Worm (Caenorhabditis elegans): ENCODE data around the gene Y17G7B.23.

Y17G7B.23 gene

ce11 chrII:11966602-11967001 lies 32.4 kb upstream of the Y17G7B.23 start, which contains the start of gene rab-7 (continued):
- TF ChIP-seq daf-16 (GFP tag; optimal IDR thresholded peaks at IDR 0.05) = no peak
- TF ChIP-seq daf-16 (tag; optimal IDR thresholded peaks at IDR 0.05) = peak; percentile 41
- TF ChIP-seq Y5F2A.4 (GFP tag; optimal IDR thresholded peaks at IDR 0.05) = no peak
- TF ChIP-seq rbr-2 (tag; optimal IDR thresholded peaks at IDR 0.05) = no peak
- TF ChIP-seq nhr-77 (tag; optimal IDR thresholded peaks at IDR 0.05) = peak; percentile 8
- TF ChIP-seq ama-1 (optimal IDR thresholded peaks at IDR 0.05) = peak; percentile 86

DNA sequence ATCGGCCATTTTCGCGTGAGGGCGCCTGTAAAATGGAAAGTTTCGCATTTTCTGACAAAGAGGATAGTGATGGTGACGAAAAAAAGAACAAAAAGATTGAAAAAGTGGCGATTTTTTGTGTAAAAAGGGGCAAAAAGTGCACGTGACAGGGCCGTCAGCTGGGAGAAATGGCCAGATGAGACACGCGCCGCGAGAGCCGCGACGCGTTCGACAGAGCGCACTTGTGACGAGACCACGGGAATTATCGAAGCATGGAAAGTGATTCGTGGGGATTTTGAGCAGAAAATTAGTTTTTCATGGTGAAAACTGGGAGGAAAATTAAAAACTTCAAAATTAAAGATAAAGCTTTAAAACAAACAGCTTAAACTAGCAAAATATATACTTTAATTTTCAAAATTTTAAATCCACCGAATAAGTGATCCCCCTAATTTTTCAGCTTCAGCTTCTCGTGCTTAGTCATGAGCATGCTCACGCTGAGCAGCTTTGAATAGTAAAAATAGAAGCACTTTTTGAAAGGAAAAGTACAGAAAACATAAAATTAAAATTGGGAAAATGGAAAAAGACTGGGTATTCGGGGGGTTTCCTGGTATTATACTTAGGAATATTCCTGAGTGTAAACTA lies 31.4 kb upstream of the Y17G7B.23 start, which contains the start of gene W03C9.5:
TSS of gene W03C9.5 (minus strand) at position 38 of the 621 bp plus-strand sequence.
- TF ChIP-seq nhr-11 (tag; optimal IDR thresholded peaks at IDR 0.05) = peak; percentile 96
- peak; percentile 7 to 70 for TF ChIP-seq ZK546.5 (tag; optimal IDR thresholded peaks at IDR 0.05)
- peak; percentile 91 for TF ChIP-seq rbr-2 (tag; optimal IDR thresholded peaks at IDR 0.05)
- peak in 1 of 2 experiments; percentile 14 for TF ChIP-seq daf-16 (GFP tag; optimal IDR thresholded peaks at IDR 0.05)
- peak; percentile 52 for TF ChIP-seq daf-16 (tag; optimal IDR thresholded peaks at IDR 0.05)
- no peak for TF ChIP-seq ztf-11 (tag; optimal IDR thresholded peaks at IDR 0.05)
- TF ChIP-seq nhr-102 (tag; optimal IDR thresholded peaks at IDR 0.05) = peak; percentile 65
- peak; percentile 85; the same call in 1 of the 2 replicates for TF ChIP-seq nhr-42 (GFP tag; IDR thresholded peaks at IDR 0.05)
- TF ChIP-seq nhr-111 (GFP tag; optimal IDR thresholded peaks at IDR 0.05) = no peak
- TF ChIP-seq lin-29 (GFP tag; IDR thresholded peaks at IDR 0.05) = peak; percentile 73; the same call in 1 of the 2 replicates
- peak; percentile 82 for TF ChIP-seq zfp-3 (GFP tag; conservative IDR thresholded peaks at IDR 0.05)
- peak; percentile 84 for TF ChIP-seq ceh-44 (GFP tag; IDR thresholded peaks at IDR 0.05)
- peak; percentile 64 for TF ChIP-seq nhr-10 (tag; optimal IDR thresholded peaks at IDR 0.05)
- no peak for TF ChIP-seq ceh-32 (tag; optimal IDR thresholded peaks at IDR 0.05; ENCODE audit: poor library complexity)
- peak; percentile 100 for TF ChIP-seq hlh-11 (tag; optimal IDR thresholded peaks at IDR 0.05)
- peak; percentile 81 for TF ChIP-seq fkh-10 (GFP tag; optimal IDR thresholded peaks at IDR 0.05)
- peak; percentile 64; the same call in 1 of the 2 replicates for TF ChIP-seq ZK337.2 (GFP tag; IDR thresholded peaks at IDR 0.05)
- TF ChIP-seq fos-1 (tag; optimal IDR thresholded peaks at IDR 0.05) = no peak
- TF ChIP-seq egl-43 (GFP tag; IDR thresholded peaks at IDR 0.05) = peak; percentile 79
- no peak for TF ChIP-seq F10B5.3 (tag; optimal IDR thresholded peaks at IDR 0.05)
- peak; percentile 34 for TF ChIP-seq spr-3 (GFP tag; optimal IDR thresholded peaks at IDR 0.05)
- peak; percentile 91 for TF ChIP-seq T20F7.1 (GFP tag; optimal IDR thresholded peaks at IDR 0.05)
- peak; percentile 97 for TF ChIP-seq mep-1 (tag; optimal IDR thresholded peaks at IDR 0.05)
- peak; percentile 82 for TF ChIP-seq zfp-2 (tag; optimal IDR thresholded peaks at IDR 0.05)
- TF ChIP-seq madf-5 (GFP tag; IDR thresholded peaks at IDR 0.05) = peak in 1 of 2 experiments; percentile 67; a peak in 2 of 4 replicates
- TF ChIP-seq ces-1 (GFP tag; optimal IDR thresholded peaks at IDR 0.05) = peak; percentile 35
- TF ChIP-seq nhr-237 (tag; optimal IDR thresholded peaks at IDR 0.05) = no peak
- TF ChIP-seq lir-3 (tag; optimal IDR thresholded peaks at IDR 0.05) = peak; percentile 46
- TF ChIP-seq nhr-77 (tag; optimal IDR thresholded peaks at IDR 0.05) = peak; percentile 97
- no peak for TF ChIP-seq attf-4 (tag; optimal IDR thresholded peaks at IDR 0.05)
- peak; percentile 97 for TF ChIP-seq mes-2 (tag; optimal IDR thresholded peaks at IDR 0.05; ENCODE audit: poor library complexity, severe bottlenecking)
- peak; percentile 84 to 94 for TF ChIP-seq lsy-2 (tag; optimal IDR thresholded peaks at IDR 0.05)
- TF ChIP-seq Y75B8A.6 (GFP tag; IDR thresholded peaks at IDR 0.05) = peak; percentile 85; the same call in 1 of the 2 replicates
- TF ChIP-seq vab-7 (GFP tag; IDR thresholded peaks at IDR 0.05) = peak; percentile 93
- peak; percentile 81 for TF ChIP-seq lin-15B (tag; optimal IDR thresholded peaks at IDR 0.05)
- TF ChIP-seq aha-1 (tag) = peak; percentile 99
- peak; percentile 83 for TF ChIP-seq spr-1 (tag; optimal IDR thresholded peaks at IDR 0.05)
- peak; percentile 77 for TF ChIP-seq arid-1 (GFP tag; conservative IDR thresholded peaks at IDR 0.05)
- TF ChIP-seq saeg-2 (GFP tag; IDR thresholded peaks at IDR 0.05) = no peak
- TF ChIP-seq zip-2 (tag; optimal IDR thresholded peaks at IDR 0.05) = peak; percentile 20
- TF ChIP-seq dve-1 (tag; optimal IDR thresholded peaks at IDR 0.05; ENCODE audit: insufficient read depth) = peak; percentile 97
- TF ChIP-seq lin-1 (GFP tag; IDR thresholded peaks at IDR 0.05) = peak; percentile 64; the same call in 1 of the 2 replicates
- TF ChIP-seq Y48G9A.11 (GFP tag; IDR thresholded peaks at IDR 0.05) = peak; percentile 85
- peak; percentile 83; the same call in 1 of the 2 replicates for TF ChIP-seq D1046.2 (GFP tag; IDR thresholded peaks at IDR 0.05)
- peak; percentile 32 for TF ChIP-seq nhr-76 (tag; optimal IDR thresholded peaks at IDR 0.05)
- TF ChIP-seq tag-97 (GFP tag; IDR thresholded peaks at IDR 0.05) = no peak

All from whole organism, L4 larva.